Fruit fly (Drosophila melanogaster) whole organism, pupa: ENCODE results near the gene CG4615.

Source experiments
- CG10348 ChIP-seq: fragments of 200-800 bp; sonication (Bioruptor generic); IDR thresholded peaks from 2 replicates; pipeline ENCODE4 v1.3.6; 2022; ENCODE audit warnings: missing biosample characterization, missing genetic modification characterization
- CG12605 ChIP-seq: fragments of 200-800 bp; sonication (Bioruptor generic); IDR thresholded peaks from 2 replicates; pipeline ENCODE4 v1.3.6; 2022; ENCODE audit warnings: missing biosample characterization, missing genetic modification characterization
- CG13204 ChIP-seq: fragments of 200-800 bp; sonication (Bioruptor generic); optimal IDR thresholded peaks from 2 replicates; lab custom pipeline; 2018; ENCODE audit warnings: missing biosample characterization, mild to moderate bottlenecking, missing genetic modification characterization, moderate library complexity
- CG14655 ChIP-seq: fragments of 200-800 bp; sonication (Bioruptor generic); optimal IDR thresholded peaks from 3 replicates; lab custom pipeline; 2017; ENCODE audit warnings: mild to moderate bottlenecking, missing biosample characterization, missing genetic modification reagents, missing genetic modification characterization
- CG15710 ChIP-seq: fragments of 200-800 bp; sonication (Bioruptor generic); optimal IDR thresholded peaks from 2 replicates; lab custom pipeline; 2018; ENCODE audit warnings: missing biosample characterization, mild to moderate bottlenecking, missing genetic modification characterization, moderate library complexity
- CG17806 ChIP-seq: fragments of 200-800 bp; sonication (Bioruptor generic); optimal IDR thresholded peaks from 2 replicates; lab custom pipeline; 2018; ENCODE audit warnings: missing biosample characterization, mild to moderate bottlenecking, missing genetic modification characterization, moderate library complexity
- CG32121 ChIP-seq: fragments of 200-800 bp; sonication (Bioruptor generic); IDR thresholded peaks from 2 replicates; pipeline ENCODE4 v1.3.6; 2022; ENCODE audit warnings: missing biosample characterization, missing genetic modification characterization
- CG34367 ChIP-seq: fragments of 200-800 bp; sonication (Bioruptor generic); optimal IDR thresholded peaks from 2 replicates; lab custom pipeline; 2018; ENCODE audit warnings: missing biosample characterization, mild to moderate bottlenecking, missing genetic modification characterization
- CG4496 ChIP-seq: fragments of 200-800 bp; sonication (Bioruptor generic); IDR thresholded peaks from 3 replicates; pipeline ENCODE4 v1.3.6; 2022; ENCODE audit warnings: missing biosample characterization, missing genetic modification characterization
- CG8159 ChIP-seq: fragments of 200-800 bp; sonication (Bioruptor generic); optimal IDR thresholded peaks from 3 replicates; lab custom pipeline; 2018; ENCODE audit warnings: missing biosample characterization, mild to moderate bottlenecking, missing genetic modification characterization, moderate library complexity
- CG8301 ChIP-seq: fragments of 200-800 bp; sonication (Bioruptor generic); optimal IDR thresholded peaks from 2 replicates; lab custom pipeline; 2018; ENCODE audit warnings: missing biosample characterization, mild to moderate bottlenecking, missing genetic modification characterization
- CG9948 ChIP-seq: fragments of 200-800 bp; sonication (Bioruptor generic); optimal IDR thresholded peaks from 2 replicates; lab custom pipeline; 2018; ENCODE audit warnings: missing biosample characterization, mild to moderate bottlenecking, missing genetic modification characterization, moderate library complexity
- D1 ChIP-seq: fragments of 200-800 bp; sonication (Bioruptor generic); optimal IDR thresholded peaks from 2 replicates; lab custom pipeline; 2018; ENCODE audit warnings: missing biosample characterization, mild to moderate bottlenecking, missing genetic modification characterization, moderate library complexity
- EcR ChIP-seq: fragments of 200-800 bp; sonication (Bioruptor generic); optimal IDR thresholded peaks from 3 replicates; lab custom pipeline; 2019; ENCODE audit warnings: missing biosample characterization, missing genetic modification characterization, mild to moderate bottlenecking, moderate library complexity, missing genetic modification reagents
- Ets98B ChIP-seq: fragments of 200-800 bp; sonication (Bioruptor generic); IDR thresholded peaks from 2 replicates; pipeline ENCODE4 v1.3.6; 2022; ENCODE audit warnings: missing biosample characterization, missing genetic modification characterization
- Pif1A ChIP-seq: fragments of 200-800 bp; sonication (Bioruptor generic); optimal IDR thresholded peaks from 3 replicates; lab custom pipeline; 2016; ENCODE audit warnings: missing biosample characterization, missing genetic modification characterization
- Pif1B ChIP-seq: fragments of 200-800 bp; sonication (Bioruptor generic); optimal IDR thresholded peaks from 3 replicates; lab custom pipeline; 2016; ENCODE audit warnings: missing biosample characterization, missing genetic modification characterization
- Snoo ChIP-seq: fragments of 200-800 bp; sonication (Bioruptor generic); optimal IDR thresholded peaks from 3 replicates; lab custom pipeline; 2017; ENCODE audit warnings: missing biosample characterization, mild to moderate bottlenecking, missing genetic modification characterization, inconsistent platforms
- fd96Ca ChIP-seq: fragments of 200-800 bp; sonication (Bioruptor generic); IDR thresholded peaks from 3 replicates; pipeline ENCODE4 v1.3.6; 2022; ENCODE audit warnings: missing biosample characterization, missing genetic modification characterization
- gl ChIP-seq: fragments of 200-800 bp; sonication (Bioruptor generic); optimal IDR thresholded peaks from 2 replicates; lab custom pipeline; 2018; ENCODE audit warnings: missing biosample characterization, mild to moderate bottlenecking, missing genetic modification characterization
- rn ChIP-seq: fragments of 200-800 bp; sonication (Bioruptor generic); IDR thresholded peaks from 2 replicates; pipeline ENCODE4 v1.3.6; 2022; ENCODE audit warnings: missing biosample characterization, missing genetic modification characterization

CG4615 gene

dm6 chrX:7102013-7102520, at the start of gene CG4615:
CG4615 (minus strand) TSS chrX:7102300.
- TF ChIP-seq CG4496 (peak; percentile 56; the same call in 2 of the 3 replicates), CG15710 (no peak), fd96Ca (peak; percentile 8; the same call in 1 of the 3 replicates)

dm6 chrX:7151290-7152038, 49.4 kb upstream of the CG4615 start:
- TF ChIP-seq CG14655 (GFP tag; lab: Kevin White, UChicago) = no peak
- no peak for TF ChIP-seq Ets98B (GFP tag; lab: Robert Waterston, UW)

dm6 chrX:7141753-7142152, 39.7 kb upstream of the CG4615 start:
- TF ChIP-seq CG13204 (GFP tag; lab: Kevin White, UChicago) = no peak
- no peak for TF ChIP-seq CG14655 (GFP tag; lab: Kevin White, UChicago)

- TF ChIP-seq CG32121 = no peak
- no peak for TF ChIP-seq Pif1B (GFP tag; lab: Kevin White, UChicago)
- TF ChIP-seq CG12605 = no peak
- no peak for TF ChIP-seq CG17806 (tag; lab: Kevin White, UChicago)
- TF ChIP-seq CG13204 (GFP tag; lab: Kevin White, UChicago) = no peak
- TF ChIP-seq CG4496 = no peak
- no peak for TF ChIP-seq gl (tag; lab: Kevin White, UChicago)
- TF ChIP-seq CG8301 (tag; lab: Kevin White, UChicago) = no peak
- TF ChIP-seq fd96Ca = no peak
- no peak for TF ChIP-seq CG8159 (tag; lab: Kevin White, UChicago)
- TF ChIP-seq Snoo (tag; lab: Kevin White, UChicago) = no peak
- TF ChIP-seq CG14655 (GFP tag; lab: Kevin White, UChicago) = no peak
- no peak for TF ChIP-seq CG9948
- no peak for TF ChIP-seq EcR (GFP tag; lab: Kevin White, UChicago)
- no peak for TF ChIP-seq Ets98B (GFP tag; lab: Robert Waterston, UW)
- TF ChIP-seq CG34367 (tag; lab: Kevin White, UChicago) = no peak
- TF ChIP-seq D1 (tag; lab: Kevin White, UChicago) = no peak
- no peak for TF ChIP-seq CG10348 (GFP tag; lab: Robert Waterston, UW)
- no peak for TF ChIP-seq CG15710
- TF ChIP-seq Pif1A (GFP tag; lab: Kevin White, UChicago) = no peak
These were observed 37.9 kb upstream of the CG4615 start for dm6 chrX:7139952-7140351.

- no peak for TF ChIP-seq CG12605
- no peak for TF ChIP-seq CG34367 (tag; lab: Kevin White, UChicago)
- TF ChIP-seq CG14655 (GFP tag; lab: Kevin White, UChicago) = no peak
- TF ChIP-seq Pif1B (GFP tag; lab: Kevin White, UChicago) = no peak
- no peak for TF ChIP-seq CG15710
- no peak for TF ChIP-seq CG8159 (tag; lab: Kevin White, UChicago)
- TF ChIP-seq CG8301 (tag; lab: Kevin White, UChicago) = no peak
- TF ChIP-seq CG32121 = no peak
- TF ChIP-seq gl (tag; lab: Kevin White, UChicago) = no peak
These were observed 35.3 kb upstream of the CG4615 start, which contains the start of gene Cph for dm6 chrX:7137423-7137822. Cph (plus strand) TSS chrX:7137723.

- TF ChIP-seq CG4496 (no peak), EcR (GFP tag; lab: Kevin White, UChicago) (no peak), CG32121 (no peak), CG8159 (tag; lab: Kevin White, UChicago) (no peak), CG8301 (tag; lab: Kevin White, UChicago) (no peak), Ets98B (GFP tag; lab: Robert Waterston, UW) (no peak), gl (tag; lab: Kevin White, UChicago) (no peak), CG14655 (GFP tag; lab: Kevin White, UChicago) (no peak), Pif1A (GFP tag; lab: Kevin White, UChicago) (no peak), rn (GFP tag; lab: Robert Waterston, UW) (no peak), Snoo (tag; lab: Kevin White, UChicago) (no peak), CG9948 (no peak), Pif1B (GFP tag; lab: Kevin White, UChicago) (no peak), CG17806 (tag; lab: Kevin White, UChicago) (no peak), CG10348 (GFP tag; lab: Robert Waterston, UW) (no peak), CG15710 (no peak), D1 (tag; lab: Kevin White, UChicago) (no peak)
These were observed 22.4 kb upstream of the CG4615 start for dm6 chrX:7124474-7124873.

dm6 chrX:7122002-7122401, 19.9 kb upstream of the CG4615 start:
- TF ChIP-seq Pif1B (GFP tag; lab: Kevin White, UChicago) (no peak), CG9948 (no peak), CG13204 (GFP tag; lab: Kevin White, UChicago) (no peak), fd96Ca (no peak), CG17806 (tag; lab: Kevin White, UChicago) (no peak), CG8159 (tag; lab: Kevin White, UChicago) (no peak), CG12605 (no peak), D1 (tag; lab: Kevin White, UChicago) (no peak), rn (GFP tag; lab: Robert Waterston, UW) (no peak), gl (tag; lab: Kevin White, UChicago) (no peak), CG10348 (GFP tag; lab: Robert Waterston, UW) (no peak), Ets98B (GFP tag; lab: Robert Waterston, UW) (no peak), CG4496 (no peak), CG32121 (no peak), CG15710 (no peak), Snoo (tag; lab: Kevin White, UChicago) (no peak), CG8301 (tag; lab: Kevin White, UChicago) (no peak), EcR (GFP tag; lab: Kevin White, UChicago) (no peak), CG14655 (GFP tag; lab: Kevin White, UChicago) (no peak), CG34367 (tag; lab: Kevin White, UChicago) (no peak)
